Worm (Caenorhabditis elegans) whole organism, L3 larva: ENCODE measurements around the gene pat-12.

ENCODE experiments used
- R02D3.7 ChIP-seq: fragments of 150-350 bp; optimal IDR thresholded peaks from 2 replicates; lab custom pipeline; 2014; ENCODE audit warnings: missing biosample characterization, missing genetic modification characterization
- ZK546.5 ChIP-seq: sonication (generic microtip); optimal IDR thresholded peaks from 2 replicates; lab custom pipeline; 2017; ENCODE audit warnings: missing biosample characterization, missing genetic modification characterization
- aly-2 ChIP-seq: fragments of 150-350 bp; optimal IDR thresholded peaks from 2 replicates; lab custom pipeline; 2014; ENCODE audit warnings: missing biosample characterization, missing genetic modification characterization
- ama-1 ChIP-seq: fragments of 150-350 bp; optimal IDR thresholded peaks from 2 replicates; lab custom pipeline; 2018
- ceh-16 ChIP-seq: sonication (generic microtip); optimal IDR thresholded peaks from 2 replicates; lab custom pipeline; 2017; ENCODE audit warnings: missing biosample characterization, missing genetic modification characterization
- ceh-28 ChIP-seq: fragments of 150-350 bp; optimal IDR thresholded peaks from 2 replicates; lab custom pipeline; 2014; ENCODE audit warnings: missing biosample characterization, missing genetic modification reagents, missing genetic modification characterization
- ceh-82 ChIP-seq: fragments of 150-350 bp; optimal IDR thresholded peaks from 2 replicates; lab custom pipeline; 2014; ENCODE audit warnings: missing biosample characterization, missing genetic modification characterization
- daf-12 ChIP-seq: fragments of 150-350 bp; optimal IDR thresholded peaks from 2 replicates; lab custom pipeline; 2014; ENCODE audit warnings: missing biosample characterization, missing genetic modification reagents, missing genetic modification characterization
- egl-27 ChIP-seq: sonication (generic microtip); optimal IDR thresholded peaks from 4 replicates; lab custom pipeline; 2017; ENCODE audit warnings: missing biosample characterization, missing genetic modification reagents, missing genetic modification characterization
- egl-5 ChIP-seq: fragments of 150-350 bp; optimal IDR thresholded peaks from 2 replicates; lab custom pipeline; 2017; ENCODE audit warnings: missing biosample characterization, missing genetic modification reagents, missing genetic modification characterization, inconsistent platforms
- elt-1 ChIP-seq: fragments of 150-350 bp; optimal IDR thresholded peaks from 2 replicates; lab custom pipeline; 2014; ENCODE audit warnings: missing biosample characterization, missing genetic modification characterization
- elt-2 ChIP-seq: sonication (generic microtip); optimal IDR thresholded peaks from 2 replicates; lab custom pipeline; 2016; ENCODE audit warnings: missing genetic modification reagents, mild to moderate bottlenecking, missing genetic modification characterization, missing compliant biosample characterization
- elt-3 ChIP-seq, 3 experiments: fragments of 150-350 bp in 1 of 3; sonication (generic microtip) in 2 of 3; optimal IDR thresholded peaks; 2 replicates in 2 of 3; 4 replicates in 1 of 3; lab custom pipeline; 2014 to 2017; ENCODE audit warnings: missing biosample characterization in 3 of 3, missing genetic modification characterization in 3 of 3
- eor-1 ChIP-seq, 2 experiments: fragments of 150-350 bp; optimal IDR thresholded peaks; 2 replicates each; lab custom pipeline; 2014 to 2018; ENCODE audit warnings: missing biosample characterization in 2 of 2, missing genetic modification characterization in 2 of 2
- fkh-10 ChIP-seq: sonication (generic microtip); optimal IDR thresholded peaks from 2 replicates; lab custom pipeline; 2017; ENCODE audit warnings: missing biosample characterization, missing genetic modification reagents, missing genetic modification characterization
- fkh-2 ChIP-seq: fragments of 150-350 bp; optimal IDR thresholded peaks from 2 replicates; lab custom pipeline; 2014; ENCODE audit warnings: missing biosample characterization, missing genetic modification reagents, missing genetic modification characterization
- fos-1 ChIP-seq: fragments of 150-350 bp; optimal IDR thresholded peaks from 2 replicates; lab custom pipeline; 2014; ENCODE audit warnings: missing biosample characterization, missing genetic modification characterization
- hmg-11 ChIP-seq: sonication (generic microtip); optimal IDR thresholded peaks from 2 replicates; lab custom pipeline; 2016; ENCODE audit warnings: missing genetic modification characterization, missing compliant biosample characterization
- jun-1 ChIP-seq: fragments of 150-350 bp; optimal IDR thresholded peaks from 2 replicates; lab custom pipeline; 2014; ENCODE audit warnings: missing biosample characterization, missing genetic modification reagents, missing genetic modification characterization
- lin-15B ChIP-seq: fragments of 150-350 bp; optimal IDR thresholded peaks from 2 replicates; lab custom pipeline; 2014; ENCODE audit warnings: missing biosample characterization, missing genetic modification characterization
- lin-39 ChIP-seq: fragments of 150-350 bp; optimal IDR thresholded peaks from 2 replicates; lab custom pipeline; 2018; ENCODE audit warnings: missing biosample characterization, missing genetic modification reagents, missing genetic modification characterization
- lsy-12 ChIP-seq: sonication (generic microtip); optimal IDR thresholded peaks from 2 replicates; lab custom pipeline; 2016; ENCODE audit warnings: mild to moderate bottlenecking, missing genetic modification characterization, missing compliant biosample characterization
- mdl-1 ChIP-seq: fragments of 150-350 bp; optimal IDR thresholded peaks from 2 replicates; lab custom pipeline; 2014; ENCODE audit warnings: missing biosample characterization, missing genetic modification characterization
- mml-1 ChIP-seq: fragments of 150-350 bp; sonication (generic microtip); optimal IDR thresholded peaks from 3 replicates; lab custom pipeline; 2014; ENCODE audit warnings: missing biosample characterization, missing genetic modification characterization
- nhr-11 ChIP-seq: fragments of 150-350 bp; optimal IDR thresholded peaks from 2 replicates; lab custom pipeline; 2014; ENCODE audit warnings: missing biosample characterization, missing genetic modification characterization
- nhr-12 ChIP-seq: fragments of 150-350 bp; optimal IDR thresholded peaks from 2 replicates; lab custom pipeline; 2014; ENCODE audit warnings: missing biosample characterization, missing genetic modification characterization
- nhr-23 ChIP-seq: fragments of 150-350 bp; optimal IDR thresholded peaks from 2 replicates; lab custom pipeline; 2014; ENCODE audit warnings: missing biosample characterization, missing genetic modification reagents, missing genetic modification characterization
- nhr-237 ChIP-seq: fragments of 150-350 bp; optimal IDR thresholded peaks from 2 replicates; lab custom pipeline; 2014; ENCODE audit warnings: missing biosample characterization, missing genetic modification characterization
- nhr-28 ChIP-seq: fragments of 150-350 bp; optimal IDR thresholded peaks from 2 replicates; lab custom pipeline; 2014; ENCODE audit warnings: missing biosample characterization, missing genetic modification characterization
- nhr-43 ChIP-seq: sonication (generic microtip); optimal IDR thresholded peaks from 2 replicates; lab custom pipeline; 2016; ENCODE audit warnings: mild to moderate bottlenecking, missing genetic modification characterization, missing compliant biosample characterization; ENCODE audit not compliant: poor library complexity, severe bottlenecking
- nhr-67 ChIP-seq: fragments of 150-350 bp; optimal IDR thresholded peaks from 2 replicates; lab custom pipeline; 2014; ENCODE audit warnings: missing biosample characterization, missing genetic modification characterization
- nhr-76 ChIP-seq: fragments of 150-350 bp; sonication (generic microtip); optimal IDR thresholded peaks from 5 replicates; lab custom pipeline; 2014; ENCODE audit warnings: missing biosample characterization, missing genetic modification characterization
- nhr-77 ChIP-seq: fragments of 150-350 bp; optimal IDR thresholded peaks from 2 replicates; lab custom pipeline; 2014; ENCODE audit warnings: missing biosample characterization, missing genetic modification characterization
- pha-4 ChIP-seq: fragments of 150-350 bp; optimal IDR thresholded peaks from 2 replicates; lab custom pipeline; 2014; ENCODE audit warnings: missing biosample characterization, missing genetic modification reagents, missing genetic modification characterization
- pqm-1 ChIP-seq: fragments of 150-350 bp; optimal IDR thresholded peaks from 2 replicates; lab custom pipeline; 2017; ENCODE audit warnings: missing biosample characterization, missing genetic modification characterization, inconsistent platforms
- tbx-2 ChIP-seq: sonication (generic microtip); optimal IDR thresholded peaks from 2 replicates; lab custom pipeline; 2016; ENCODE audit warnings: mild to moderate bottlenecking, missing genetic modification characterization, missing compliant biosample characterization
- unc-62 ChIP-seq: fragments of 150-350 bp; sonication (generic microtip); optimal IDR thresholded peaks from 4 replicates; lab custom pipeline; 2014; ENCODE audit warnings: missing biosample characterization, missing genetic modification reagents, missing genetic modification characterization
- zag-1 ChIP-seq: fragments of 150-350 bp; optimal IDR thresholded peaks from 2 replicates; lab custom pipeline; 2014; ENCODE audit warnings: missing biosample characterization, missing genetic modification characterization
- ztf-11 ChIP-seq: fragments of 150-350 bp; optimal IDR thresholded peaks from 2 replicates; lab custom pipeline; 2014; ENCODE audit warnings: missing biosample characterization, missing genetic modification characterization
- ztf-4 ChIP-seq: fragments of 150-350 bp; optimal IDR thresholded peaks from 2 replicates; lab custom pipeline; 2014; ENCODE audit warnings: missing biosample characterization, missing genetic modification characterization

Gene pat-12

ce11 chrIII:728694-729093, 23.5 kb downstream of the pat-12 start:
- TF ChIP-seq elt-2 (tag; lab: Kevin White, UChicago) (no peak), mdl-1 (no peak), elt-3 (tag; optimal IDR thresholded peaks at IDR 0.05; lab: Kevin White, UChicago) (no peak), ceh-16 (tag; lab: Kevin White, UChicago) (no peak), nhr-23 (tag; lab: Kevin White, UChicago) (no peak), elt-1 (no peak), nhr-28 (tag; lab: Kevin White, UChicago) (no peak), egl-27 (tag; lab: Kevin White, UChicago) (no peak), zag-1 (no peak), nhr-43 (tag; lab: Kevin White, UChicago) (no peak), ztf-4 (no peak), ZK546.5 (tag; lab: Kevin White, UChicago) (no peak), ceh-28 (tag; lab: Kevin White, UChicago) (no peak)

- TF ChIP-seq egl-5 (tag; lab: Kevin White, UChicago) (no peak), jun-1 (tag; lab: Kevin White, UChicago) (no peak), R02D3.7 (no peak), lin-15B (tag; lab: Kevin White, UChicago) (no peak), tbx-2 (no peak), ceh-16 (tag; lab: Kevin White, UChicago) (no peak), ztf-11 (tag; lab: Kevin White, UChicago) (no peak), nhr-12 (tag; lab: Kevin White, UChicago) (no peak)
Observed at ce11 chrIII:728074-728473, 24.2 kb downstream of the pat-12 start.

ce11 chrIII:724819-725218, 27.4 kb downstream of the pat-12 start, which contains the start of gene flp-24:
Gene flp-24, plus strand, starts transcription at chrIII:725119.
- no peak for TF ChIP-seq ZK546.5 (tag; lab: Kevin White, UChicago)
- TF ChIP-seq jun-1 (tag; lab: Kevin White, UChicago): no peak
- TF ChIP-seq ama-1 (lab: Kevin White, UChicago): no peak
- no peak for TF ChIP-seq pha-4 (tag; lab: Kevin White, UChicago)
- TF ChIP-seq nhr-67: no peak
- TF ChIP-seq pqm-1 (tag; lab: Kevin White, UChicago): no peak
- no peak for TF ChIP-seq mml-1 (tag; lab: Kevin White, UChicago)
- no peak for TF ChIP-seq egl-27 (tag; lab: Kevin White, UChicago)
- TF ChIP-seq lin-39: no peak
- no peak for TF ChIP-seq lsy-12 (tag; lab: Kevin White, UChicago)
- no peak for TF ChIP-seq lin-15B (tag; lab: Kevin White, UChicago)
- no peak for TF ChIP-seq unc-62 (GFP tag; lab: Kevin White, UChicago)
- TF ChIP-seq ztf-11 (tag; lab: Kevin White, UChicago): no peak
- no peak for TF ChIP-seq hmg-11 (tag; lab: Kevin White, UChicago)
- TF ChIP-seq fkh-2 (tag; lab: Kevin White, UChicago): no peak
- no peak for TF ChIP-seq nhr-237 (tag; lab: Kevin White, UChicago)

- TF ChIP-seq fkh-10 (GFP tag; lab: Kevin White, UChicago) (no peak), ceh-28 (tag; lab: Kevin White, UChicago) (no peak), fos-1 (no peak), hmg-11 (tag; lab: Kevin White, UChicago) (no peak), unc-62 (GFP tag; lab: Kevin White, UChicago) (no peak), daf-12 (tag; lab: Kevin White, UChicago) (no peak), ceh-82 (no peak), tbx-2 (no peak), nhr-43 (tag; lab: Kevin White, UChicago) (no peak)
Observed at ce11 chrIII:710042-710441, 42.2 kb downstream of the pat-12 start.

- TF ChIP-seq zag-1 (no peak), nhr-67 (no peak), eor-1 (tag; optimal IDR thresholded peaks at IDR 0.05; lab: Kevin White, UChicago) (no peak), tbx-2 (no peak), nhr-28 (tag; lab: Kevin White, UChicago) (no peak), aly-2 (no peak), ztf-4 (no peak), ztf-11 (tag; lab: Kevin White, UChicago) (no peak), mml-1 (tag; lab: Kevin White, UChicago) (no peak), nhr-77 (tag; lab: Kevin White, UChicago) (no peak), daf-12 (tag; lab: Kevin White, UChicago) (no peak), nhr-11 (no peak), ceh-16 (tag; lab: Kevin White, UChicago) (no peak), fos-1 (no peak), nhr-76 (tag; lab: Kevin White, UChicago) (no peak), lin-15B (tag; lab: Kevin White, UChicago) (no peak), lin-39 (no peak)
- TF ChIP-seq, all 47 proteins: peak for 0
Observed at ce11 chrIII:698814-699213, 53.4 kb downstream of the pat-12 start.
